Worm (Caenorhabditis elegans): Measurements from ENCODE around the gene srx-9.
A peak's percentile ranks its signal among the peaks of the same experiment; 100 is the strongest.

Gene srx-9

ce11 chrV:7416569-7416968 lies 21.3 kb upstream of the srx-9 start:
- TF ChIP-seq fkh-10 (GFP tag; optimal IDR thresholded peaks at IDR 0.05): no peak
- TF ChIP-seq zag-1 (tag; optimal IDR thresholded peaks at IDR 0.05): no peak
- peak in 1 of 2 experiments; percentile 17 for TF ChIP-seq lin-35 (GFP tag; optimal IDR thresholded peaks at IDR 0.05)
- no peak for TF ChIP-seq ceh-88 (GFP tag; IDR thresholded peaks at IDR 0.05)
- TF ChIP-seq lin-14 (GFP tag; optimal IDR thresholded peaks at IDR 0.05): no peak
- TF ChIP-seq fkh-8 (tag; optimal IDR thresholded peaks at IDR 0.05): no peak

- TF ChIP-seq isw-1 (GFP tag; IDR thresholded peaks at IDR 0.05) (no peak), C34B4.2 (tag; optimal IDR thresholded peaks at IDR 0.05) (no peak), ztf-11 (tag; optimal IDR thresholded peaks at IDR 0.05) (no peak), lin-15B (tag; optimal IDR thresholded peaks at IDR 0.05) (no peak), xbp-1 (tag; optimal IDR thresholded peaks at IDR 0.05) (no peak), hpl-2 (GFP tag; optimal IDR thresholded peaks at IDR 0.05) (no peak), rnt-1 (tag; optimal IDR thresholded peaks at IDR 0.05) (no peak), nhr-47 (tag; optimal IDR thresholded peaks at IDR 0.05) (peak; percentile 34), ceh-88 (GFP tag; IDR thresholded peaks at IDR 0.05) (no peak), mab-9 (GFP tag; IDR thresholded peaks at IDR 0.05) (no peak), mdl-1 (tag; optimal IDR thresholded peaks at IDR 0.05) (peak in 1 of 2 experiments; percentile 83), irx-1 (tag; optimal IDR thresholded peaks at IDR 0.05) (no peak), mep-1 (tag; optimal IDR thresholded peaks at IDR 0.05) (no peak), blmp-1 (tag; optimal IDR thresholded peaks at IDR 0.05) (peak; percentile 90), C16A3.4 (tag; optimal IDR thresholded peaks at IDR 0.05) (peak; percentile 43), lin-35 (GFP tag; optimal IDR thresholded peaks at IDR 0.05) (peak in 1 of 2 experiments; percentile 69), efl-1 (optimal IDR thresholded peaks at IDR 0.05) (no peak), efl-1 (GFP tag; optimal IDR thresholded peaks at IDR 0.05 in 1 of 2) (peak in 1 of 2 experiments; percentile 89), ceh-82 (tag; optimal IDR thresholded peaks at IDR 0.05) (no peak), nhr-76 (tag; optimal IDR thresholded peaks at IDR 0.05) (no peak), C04F5.9 (tag; optimal IDR thresholded peaks at IDR 0.05) (no peak), ztf-4 (tag; optimal IDR thresholded peaks at IDR 0.05) (peak; percentile 50), Y116A8C.19 (tag; optimal IDR thresholded peaks at IDR 0.05; ENCODE audit: borderline replicate concordance) (no peak), aha-1 (tag; optimal IDR thresholded peaks at IDR 0.05) (no peak), grh-1 (GFP tag; IDR thresholded peaks at IDR 0.05) (peak; percentile 53; the same call in 1 of the 2 replicates), lin-13 (GFP tag; optimal IDR thresholded peaks at IDR 0.05) (no peak), nhr-237 (tag; optimal IDR thresholded peaks at IDR 0.05) (no peak), unc-98 (GFP tag; IDR thresholded peaks at IDR 0.05) (no peak), skn-1 (tag; optimal IDR thresholded peaks at IDR 0.05) (peak; percentile 65), nhr-90 (tag; optimal IDR thresholded peaks at IDR 0.05; ENCODE audit: poor library complexity) (peak; percentile 78), nhr-85 (tag) (peak; percentile 98), unc-130 (tag; optimal IDR thresholded peaks at IDR 0.05) (peak; percentile 32), dpl-1 (GFP tag; optimal IDR thresholded peaks at IDR 0.05) (peak in 1 of 3 experiments; percentile 24), jun-1 (tag; optimal IDR thresholded peaks at IDR 0.05) (peak; percentile 7), snu-23 (GFP tag; optimal IDR thresholded peaks at IDR 0.05) (peak; percentile 74), snpc-4 (tag; optimal IDR thresholded peaks at IDR 0.05) (no peak), egl-13 (tag; optimal IDR thresholded peaks at IDR 0.05) (no peak), sox-4 (tag; optimal IDR thresholded peaks at IDR 0.05) (no peak), ama-1 (optimal IDR thresholded peaks at IDR 0.05) (no peak), tlp-1 (tag; optimal IDR thresholded peaks at IDR 0.05) (no peak), elt-2 (tag; optimal IDR thresholded peaks at IDR 0.05) (no peak), elt-3 (tag; optimal IDR thresholded peaks at IDR 0.05) (peak in 5 of 6 experiments; percentile 43 to 97 (median 69)), nhr-28 (tag; optimal IDR thresholded peaks at IDR 0.05) (no peak), lin-14 (GFP tag; optimal IDR thresholded peaks at IDR 0.05) (peak; percentile 71), mef-2 (tag; optimal IDR thresholded peaks at IDR 0.05) (no peak), tbx-2 (tag; optimal IDR thresholded peaks at IDR 0.05) (peak; percentile 70), fkh-8 (tag; optimal IDR thresholded peaks at IDR 0.05) (no peak), nhr-71 (tag; optimal IDR thresholded peaks at IDR 0.05) (peak; percentile 88), nhr-12 (tag; optimal IDR thresholded peaks at IDR 0.05) (no peak)
Measured at ce11 chrV:7415780-7416428, 20.6 kb upstream of the srx-9 start, which contains the start of gene F18E3.13. TSS of gene F18E3.13 (plus strand) at chrV:7416164.

Data from whole organism, L1 larva.